Worm (Caenorhabditis elegans) whole organism, mixed stage, embryonic: Measurements from ENCODE around the gene R07A4.2.

Experiments used
- M03D4.4 ChIP-seq: sonication (generic microtip); optimal IDR thresholded peaks from 2 replicates; lab custom pipeline; 2017; ENCODE audit warnings: mild to moderate bottlenecking, missing genetic modification characterization, missing compliant biosample characterization
- blmp-1 ChIP-seq: fragments of 150-350 bp; optimal IDR thresholded peaks from 2 replicates; lab custom pipeline; 2014; ENCODE audit warnings: missing biosample characterization, missing genetic modification characterization
- ceh-39 ChIP-seq: fragments of 150-350 bp; optimal IDR thresholded peaks from 2 replicates; lab custom pipeline; 2014; ENCODE audit warnings: missing biosample characterization, missing genetic modification characterization
- ceh-43 ChIP-seq: fragments of 200-800 bp; sonication (Bioruptor generic); optimal IDR thresholded peaks from 2 replicates; lab custom pipeline; 2018; ENCODE audit warnings: mild to moderate bottlenecking, missing genetic modification characterization, moderate library complexity, missing compliant biosample characterization
- ceh-83 ChIP-seq: fragments of 200-800 bp; sonication (Bioruptor generic); optimal IDR thresholded peaks from 2 replicates; lab custom pipeline; 2018; ENCODE audit warnings: mild to moderate bottlenecking, missing genetic modification characterization, missing compliant biosample characterization
- ces-1 ChIP-seq: fragments of 150-350 bp; optimal IDR thresholded peaks from 2 replicates; lab custom pipeline; 2014; ENCODE audit warnings: missing biosample characterization, missing genetic modification reagents, missing genetic modification characterization
- cnd-1 ChIP-seq: fragments of 200-800 bp; sonication (Bioruptor generic); optimal IDR thresholded peaks from 2 replicates; lab custom pipeline; 2018; ENCODE audit warnings: mild to moderate bottlenecking, missing genetic modification characterization, missing compliant biosample characterization
- drap-1 ChIP-seq: fragments of 200-800 bp; sonication (Bioruptor generic); optimal IDR thresholded peaks from 3 replicates; lab custom pipeline; 2018; ENCODE audit warnings: mild to moderate bottlenecking, missing genetic modification characterization, missing compliant biosample characterization
- elt-1 ChIP-seq: sonication (generic microtip); optimal IDR thresholded peaks from 2 replicates; lab custom pipeline; 2017; ENCODE audit warnings: missing genetic modification characterization, mild to moderate bottlenecking, missing compliant biosample characterization, antibody characterized with exemption, moderate library complexity, borderline replicate concordance; ENCODE audit not compliant: insufficient read depth
- elt-3 ChIP-seq: fragments of 150-350 bp; optimal IDR thresholded peaks from 2 replicates; lab custom pipeline; 2014; ENCODE audit warnings: missing biosample characterization, missing genetic modification characterization
- ham-2 ChIP-seq: fragments of 200-800 bp; sonication (Bioruptor generic); optimal IDR thresholded peaks from 2 replicates; lab custom pipeline; 2018; ENCODE audit warnings: mild to moderate bottlenecking, missing genetic modification characterization, missing compliant biosample characterization
- hlh-1 ChIP-seq: fragments of 150-350 bp; optimal IDR thresholded peaks from 2 replicates; lab custom pipeline; 2014; ENCODE audit warnings: missing biosample characterization, missing genetic modification reagents, missing genetic modification characterization
- lin-13 ChIP-seq: fragments of 150-350 bp; optimal IDR thresholded peaks from 2 replicates; lab custom pipeline; 2014; ENCODE audit warnings: missing biosample characterization, missing genetic modification characterization
- lin-32 ChIP-seq: fragments of 200-800 bp; sonication (Bioruptor generic); optimal IDR thresholded peaks from 2 replicates; lab custom pipeline; 2018; ENCODE audit warnings: mild to moderate bottlenecking, missing genetic modification characterization, missing compliant biosample characterization
- lsy-2 ChIP-seq: fragments of 150-350 bp; optimal IDR thresholded peaks from 2 replicates; lab custom pipeline; 2014; ENCODE audit warnings: missing biosample characterization, missing genetic modification characterization
- mab-5 ChIP-seq: fragments of 150-350 bp; optimal IDR thresholded peaks from 2 replicates; lab custom pipeline; 2014; ENCODE audit warnings: missing biosample characterization, missing genetic modification characterization
- nhr-12 ChIP-seq: fragments of 150-350 bp; optimal IDR thresholded peaks from 2 replicates; lab custom pipeline; 2014; ENCODE audit warnings: missing biosample characterization, missing genetic modification characterization
- nhr-237 ChIP-seq: fragments of 150-350 bp; optimal IDR thresholded peaks from 2 replicates; lab custom pipeline; 2014; ENCODE audit warnings: missing biosample characterization, missing genetic modification characterization
- nhr-28 ChIP-seq: fragments of 150-350 bp; optimal IDR thresholded peaks from 2 replicates; lab custom pipeline; 2014; ENCODE audit warnings: missing biosample characterization, missing genetic modification characterization
- nhr-76 ChIP-seq: sonication (generic microtip); optimal IDR thresholded peaks from 2 replicates; lab custom pipeline; 2017; ENCODE audit warnings: missing biosample characterization, missing genetic modification characterization
- pha-4 ChIP-seq: fragments of 150-350 bp; optimal IDR thresholded peaks from 2 replicates; lab custom pipeline; 2018; ENCODE audit warnings: missing biosample characterization, missing genetic modification reagents, missing genetic modification characterization
- sem-2 ChIP-seq: fragments of 200-800 bp; sonication (Bioruptor generic); optimal IDR thresholded peaks from 2 replicates; lab custom pipeline; 2018; ENCODE audit warnings: mild to moderate bottlenecking, missing genetic modification characterization, missing compliant biosample characterization
- snpc-4 ChIP-seq: fragments of 150-350 bp; optimal IDR thresholded peaks from 2 replicates; lab custom pipeline; 2014; ENCODE audit warnings: missing biosample characterization, missing genetic modification characterization
- sptf-1 ChIP-seq: sonication (generic microtip); optimal IDR thresholded peaks from 2 replicates; lab custom pipeline; 2017; ENCODE audit warnings: mild to moderate bottlenecking, missing genetic modification characterization, moderate library complexity, missing compliant biosample characterization
- tbx-8 ChIP-seq: fragments of 200-800 bp; sonication (Bioruptor generic); optimal IDR thresholded peaks from 2 replicates; lab custom pipeline; 2018; ENCODE audit warnings: mild to moderate bottlenecking, missing genetic modification characterization, moderate library complexity, missing compliant biosample characterization
- unc-120 ChIP-seq: sonication (generic microtip); optimal IDR thresholded peaks from 2 replicates; lab custom pipeline; 2017; ENCODE audit warnings: missing genetic modification characterization, missing compliant biosample characterization; ENCODE audit not compliant: poor library complexity, severe bottlenecking
- unc-39 ChIP-seq: fragments of 150-350 bp; optimal IDR thresholded peaks from 2 replicates; lab custom pipeline; 2014; ENCODE audit warnings: missing biosample characterization, missing genetic modification characterization
- unc-62 ChIP-seq: fragments of 150-350 bp; optimal IDR thresholded peaks from 2 replicates; lab custom pipeline; 2014; ENCODE audit warnings: missing biosample characterization, missing genetic modification reagents, missing genetic modification characterization
- zip-8 ChIP-seq: fragments of 150-350 bp; optimal IDR thresholded peaks from 2 replicates; lab custom pipeline; 2014; ENCODE audit warnings: missing biosample characterization, missing genetic modification characterization
- ztf-11 ChIP-seq: fragments of 150-350 bp; optimal IDR thresholded peaks from 2 replicates; lab custom pipeline; 2014; ENCODE audit warnings: missing biosample characterization, missing genetic modification characterization

Gene R07A4.2

ce11 chrX:10769959-10770358 is 23.7 kb upstream of the R07A4.2 start:
- TF ChIP-seq lin-32 (GFP tag; lab: Kevin White, UChicago) = no peak
- peak; percentile 66 for TF ChIP-seq pha-4 (tag; lab: Kevin White, UChicago)

- TF ChIP-seq ceh-39 (tag; lab: Kevin White, UChicago) = no peak
- peak; percentile 93 for TF ChIP-seq elt-1 (tag; lab: Kevin White, UChicago)
Measured at ce11 chrX:10769232-10769738, 23.0 kb upstream of the R07A4.2 start, which contains the start of gene sma-9. Gene sma-9, plus strand, starts transcription at chrX:10769282.

ce11 chrX:10768289-10769153 is 22.2 kb upstream of the R07A4.2 start:
- TF ChIP-seq elt-1 (tag; lab: Kevin White, UChicago) (peak; percentile 20), ceh-83 (GFP tag; lab: Kevin White, UChicago) (peak; percentile 5), unc-39 (no peak), hlh-1 (tag; lab: Kevin White, UChicago) (peak; percentile 69)
- TF ChIP-seq, all 35 proteins: peak for 3

- TF ChIP-seq blmp-1 (tag; lab: Kevin White, UChicago) = no peak
- no peak for TF ChIP-seq drap-1 (GFP tag; lab: Kevin White, UChicago)
- no peak for TF ChIP-seq nhr-76 (tag; lab: Kevin White, UChicago)
- TF ChIP-seq zip-8 (tag; lab: Kevin White, UChicago) = no peak
- no peak for TF ChIP-seq ceh-39 (tag; lab: Kevin White, UChicago)
- no peak for TF ChIP-seq nhr-237 (tag; lab: Kevin White, UChicago)
- TF ChIP-seq mab-5 (tag; lab: Kevin White, UChicago) = no peak
- TF ChIP-seq ham-2 (GFP tag; lab: Kevin White, UChicago) = no peak
- no peak for TF ChIP-seq lsy-2 (tag; lab: Kevin White, UChicago)
- no peak for TF ChIP-seq snpc-4 (tag; lab: Kevin White, UChicago)
- TF ChIP-seq nhr-12 = no peak
- TF ChIP-seq M03D4.4 (tag; lab: Kevin White, UChicago) = no peak
- TF ChIP-seq hlh-1 (tag; lab: Kevin White, UChicago) = no peak
- TF ChIP-seq unc-62 = no peak
- no peak for TF ChIP-seq ztf-11 (tag; lab: Kevin White, UChicago)
- no peak for TF ChIP-seq sptf-1 (tag; lab: Kevin White, UChicago)
Measured at ce11 chrX:10767669-10768068, 21.4 kb upstream of the R07A4.2 start.

ce11 chrX:10766966-10767644 is 20.8 kb upstream of the R07A4.2 start:
- no peak for TF ChIP-seq ceh-43 (GFP tag; lab: Kevin White, UChicago)
- no peak for TF ChIP-seq ceh-83 (GFP tag; lab: Kevin White, UChicago)
- TF ChIP-seq nhr-28 (tag; lab: Kevin White, UChicago) = no peak
- TF ChIP-seq ces-1 (GFP tag; lab: Kevin White, UChicago) = peak; percentile 18
- TF ChIP-seq nhr-12 = no peak
- no peak for TF ChIP-seq unc-120 (tag; lab: Kevin White, UChicago)
- TF ChIP-seq elt-1 (tag; lab: Kevin White, UChicago) = peak; percentile 39
- TF ChIP-seq mab-5 (tag; lab: Kevin White, UChicago) = no peak
- no peak for TF ChIP-seq nhr-237 (tag; lab: Kevin White, UChicago)
- no peak for TF ChIP-seq blmp-1 (tag; lab: Kevin White, UChicago)
- TF ChIP-seq sem-2 (GFP tag; lab: Kevin White, UChicago) = no peak
- TF ChIP-seq hlh-1 (tag; lab: Kevin White, UChicago) = no peak

ce11 chrX:10766123-10766622 is 19.9 kb upstream of the R07A4.2 start:
- TF ChIP-seq elt-1 (tag; lab: Kevin White, UChicago) (peak; percentile 76), lsy-2 (tag; lab: Kevin White, UChicago) (peak; percentile 58), nhr-12 (no peak), elt-3 (peak; percentile 66), M03D4.4 (tag; lab: Kevin White, UChicago) (peak; percentile 62), nhr-76 (tag; lab: Kevin White, UChicago) (no peak), unc-39 (no peak), tbx-8 (GFP tag; lab: Kevin White, UChicago) (no peak), drap-1 (GFP tag; lab: Kevin White, UChicago) (peak; percentile 47), ham-2 (GFP tag; lab: Kevin White, UChicago) (peak; percentile 77), lin-13 (tag; lab: Kevin White, UChicago) (no peak), cnd-1 (tag; lab: Kevin White, UChicago) (peak; percentile 17), sem-2 (GFP tag; lab: Kevin White, UChicago) (no peak), ceh-43 (GFP tag; lab: Kevin White, UChicago) (peak; percentile 20), ztf-11 (tag; lab: Kevin White, UChicago) (peak; percentile 76), hlh-1 (tag; lab: Kevin White, UChicago) (peak; percentile 73), sptf-1 (tag; lab: Kevin White, UChicago) (peak; percentile 4), nhr-28 (tag; lab: Kevin White, UChicago) (peak; percentile 39), pha-4 (tag; lab: Kevin White, UChicago) (peak; percentile 70), nhr-237 (tag; lab: Kevin White, UChicago) (peak; percentile 87), blmp-1 (tag; lab: Kevin White, UChicago) (peak; percentile 68), lin-32 (GFP tag; lab: Kevin White, UChicago) (no peak), ceh-39 (tag; lab: Kevin White, UChicago) (peak; percentile 81), ces-1 (GFP tag; lab: Kevin White, UChicago) (peak; percentile 100), unc-62 (peak; percentile 99), ceh-83 (GFP tag; lab: Kevin White, UChicago) (no peak)
